Worm (Caenorhabditis elegans) whole organism, L1 larva: ENCODE data around the gene F01D5.6.

Source experiments
- C16A3.4 ChIP-seq: fragments of 150-350 bp; optimal IDR thresholded peaks from 2 replicates; lab custom pipeline; 2014; ENCODE audit warnings: missing biosample characterization, missing genetic modification characterization
- C34B4.2 ChIP-seq: sonication (generic microtip); optimal IDR thresholded peaks from 2 replicates; lab custom pipeline; 2017; ENCODE audit warnings: mild to moderate bottlenecking, missing genetic modification characterization, missing compliant biosample characterization
- F16B12.6 ChIP-seq: fragments of 150-350 bp; optimal IDR thresholded peaks from 2 replicates; lab custom pipeline; 2014; ENCODE audit warnings: missing biosample characterization, missing genetic modification characterization
- alr-1 ChIP-seq: fragments of 200-800 bp; sonication (Bioruptor generic); optimal IDR thresholded peaks from 2 replicates; lab custom pipeline; 2018; ENCODE audit warnings: borderline replicate concordance, mild to moderate bottlenecking, missing genetic modification characterization, missing compliant biosample characterization
- aly-2 ChIP-seq: fragments of 150-350 bp; optimal IDR thresholded peaks from 2 replicates; lab custom pipeline; 2014; ENCODE audit warnings: missing biosample characterization, missing genetic modification characterization
- ama-1 ChIP-seq: fragments of 150-350 bp; optimal IDR thresholded peaks from 2 replicates; lab custom pipeline; 2014
- ceh-8 ChIP-seq: fragments of 200-800 bp; sonication (Bioruptor generic); optimal IDR thresholded peaks from 2 replicates; lab custom pipeline; 2018; ENCODE audit warnings: mild to moderate bottlenecking, missing genetic modification characterization, moderate library complexity, missing compliant biosample characterization
- ceh-82 ChIP-seq, 3 experiments: fragments of 150-350 bp in 1 of 3; sonication (generic microtip) in 2 of 3; optimal IDR thresholded peaks; 2 replicates each; lab custom pipeline; 2014 to 2017; ENCODE audit warnings: missing biosample characterization in 3 of 3, missing genetic modification characterization in 3 of 3
- ceh-88 ChIP-seq: fragments of 200-800 bp; sonication (Bioruptor generic); IDR thresholded peaks from 2 replicates; pipeline ENCODE4 v1.3.6; 2022; ENCODE audit warnings: missing genetic modification characterization, missing compliant biosample characterization
- ceh-90 ChIP-seq: sonication (generic microtip); optimal IDR thresholded peaks from 2 replicates; lab custom pipeline; 2016; ENCODE audit warnings: missing genetic modification characterization, missing compliant biosample characterization
- dpl-1 ChIP-seq, 3 experiments: fragments of 150-350 bp in 2 of 3; sonication (generic microtip) in 1 of 3; optimal IDR thresholded peaks; 2 replicates each; lab custom pipeline; 2014 to 2017; ENCODE audit warnings: missing biosample characterization in 3 of 3, missing genetic modification characterization in 3 of 3, missing genetic modification reagents in 3 of 3
- egl-13 ChIP-seq: sonication (generic microtip); optimal IDR thresholded peaks from 2 replicates; lab custom pipeline; 2016; ENCODE audit warnings: missing genotype, missing genetic modification reagents, missing genetic modification characterization, missing compliant biosample characterization
- egl-27 ChIP-seq, 2 experiments: fragments of 150-350 bp in 1 of 2; sonication (generic microtip); optimal IDR thresholded peaks; 3 replicates each; lab custom pipeline; 2017 to 2018; ENCODE audit warnings: missing biosample characterization in 2 of 2, missing genetic modification characterization in 2 of 2, missing genetic modification reagents in 2 of 2
- elt-3 ChIP-seq, 6 experiments: fragments of 150-350 bp in 1 of 6; sonication (generic microtip); optimal IDR thresholded peaks; 2 replicates each; lab custom pipeline; 2017 to 2018; ENCODE audit warnings: missing biosample characterization in 6 of 6, missing genetic modification characterization in 6 of 6, inconsistent platforms in 1 of 6
- fkh-4 ChIP-seq: sonication (generic microtip); optimal IDR thresholded peaks from 2 replicates; lab custom pipeline; 2016; ENCODE audit warnings: missing compliant biosample characterization, missing genetic modification characterization, borderline replicate concordance
- fos-1 ChIP-seq: fragments of 150-350 bp; optimal IDR thresholded peaks from 2 replicates; lab custom pipeline; 2014; ENCODE audit warnings: missing biosample characterization, missing genetic modification characterization
- grh-1 ChIP-seq: fragments of 200-800 bp; sonication (Bioruptor generic); IDR thresholded peaks from 2 replicates; pipeline ENCODE4 v1.3.6; 2022; ENCODE audit warnings: missing genetic modification reagents, missing genetic modification characterization, missing compliant biosample characterization
- hlh-4 ChIP-seq: sonication (generic microtip); optimal IDR thresholded peaks from 2 replicates; lab custom pipeline; 2016; ENCODE audit warnings: mild to moderate bottlenecking, missing genetic modification characterization, missing compliant biosample characterization
- hpl-2 ChIP-seq: fragments of 150-350 bp; optimal IDR thresholded peaks from 2 replicates; lab custom pipeline; 2014; ENCODE audit warnings: missing biosample characterization, missing genetic modification reagents, missing genetic modification characterization
- isw-1 ChIP-seq: fragments of 200-800 bp; sonication (Bioruptor generic); IDR thresholded peaks from 2 replicates; pipeline ENCODE4 v1.3.6; 2022; ENCODE audit warnings: missing genetic modification characterization, missing compliant biosample characterization
- lin-13 ChIP-seq: fragments of 150-350 bp; optimal IDR thresholded peaks from 2 replicates; lab custom pipeline; 2014; ENCODE audit warnings: missing biosample characterization, missing genetic modification reagents, missing genetic modification characterization
- lin-14 ChIP-seq: fragments of 200-800 bp; sonication (Bioruptor generic); optimal IDR thresholded peaks from 2 replicates; lab custom pipeline; 2018; ENCODE audit warnings: mild to moderate bottlenecking, missing genetic modification characterization, moderate library complexity, missing compliant biosample characterization
- lin-15B ChIP-seq: fragments of 150-350 bp; sonication (generic microtip); optimal IDR thresholded peaks from 3 replicates; lab custom pipeline; 2014; ENCODE audit warnings: missing biosample characterization, missing genetic modification characterization
- lin-35 ChIP-seq, 2 experiments: fragments of 150-350 bp; optimal IDR thresholded peaks; 2 replicates each; lab custom pipeline; 2014; ENCODE audit warnings: missing biosample characterization in 2 of 2, missing genetic modification characterization in 2 of 2, missing genetic modification reagents in 2 of 2
- lir-3 ChIP-seq: sonication (generic microtip); optimal IDR thresholded peaks from 2 replicates; lab custom pipeline; 2016; ENCODE audit warnings: mild to moderate bottlenecking, missing genetic modification characterization, moderate library complexity, missing compliant biosample characterization; ENCODE audit not compliant: poor library complexity
- lsy-2 ChIP-seq, 2 experiments: fragments of 150-350 bp; optimal IDR thresholded peaks; 2 replicates each; lab custom pipeline; 2014; ENCODE audit warnings: missing biosample characterization in 2 of 2, missing genetic modification characterization in 2 of 2
- mdl-1 ChIP-seq, 2 experiments: fragments of 150-350 bp; optimal IDR thresholded peaks; 2 replicates each; lab custom pipeline; 2014 to 2017; ENCODE audit warnings: missing biosample characterization in 2 of 2, missing genetic modification characterization in 2 of 2, inconsistent platforms in 1 of 2
- mef-2 ChIP-seq: fragments of 150-350 bp; optimal IDR thresholded peaks from 2 replicates; lab custom pipeline; 2014; ENCODE audit warnings: missing biosample characterization, missing genetic modification characterization
- mep-1 ChIP-seq: fragments of 150-350 bp; optimal IDR thresholded peaks from 2 replicates; lab custom pipeline; 2014; ENCODE audit warnings: missing biosample characterization, missing genetic modification characterization
- nhr-20 ChIP-seq: sonication (generic microtip); optimal IDR thresholded peaks from 2 replicates; lab custom pipeline; 2016; ENCODE audit warnings: mild to moderate bottlenecking, missing genetic modification characterization, missing compliant biosample characterization
- nhr-71 ChIP-seq: sonication (generic microtip); optimal IDR thresholded peaks from 2 replicates; lab custom pipeline; 2016; ENCODE audit warnings: mild to moderate bottlenecking, missing genetic modification characterization, moderate library complexity, missing compliant biosample characterization
- nhr-77 ChIP-seq: fragments of 150-350 bp; optimal IDR thresholded peaks from 2 replicates; lab custom pipeline; 2014; ENCODE audit warnings: missing biosample characterization, missing genetic modification characterization
- nhr-85 ChIP-seq: sonication (generic microtip); peaks from one replicate; lab custom pipeline; 2016; ENCODE audit warnings: missing genetic modification characterization, inconsistent platforms, missing compliant biosample characterization
- nhr-90 ChIP-seq: sonication (generic microtip); optimal IDR thresholded peaks from 2 replicates; lab custom pipeline; 2016; ENCODE audit warnings: mild to moderate bottlenecking, missing genetic modification characterization, missing compliant biosample characterization; ENCODE audit not compliant: poor library complexity
- pag-3 ChIP-seq: sonication (generic microtip); optimal IDR thresholded peaks from 2 replicates; lab custom pipeline; 2017; ENCODE audit warnings: missing genetic modification characterization, mild to moderate bottlenecking, missing compliant biosample characterization, antibody characterized with exemption, borderline replicate concordance; ENCODE audit not compliant: insufficient read depth
- pax-3 ChIP-seq: fragments of 200-800 bp; sonication (Bioruptor generic); optimal IDR thresholded peaks from 2 replicates; lab custom pipeline; 2018; ENCODE audit warnings: mild to moderate bottlenecking, missing genetic modification characterization, moderate library complexity, missing compliant biosample characterization
- pqm-1 ChIP-seq: sonication (generic microtip); optimal IDR thresholded peaks from 3 replicates; lab custom pipeline; 2017; ENCODE audit warnings: missing biosample characterization, missing genetic modification characterization
- snpc-4 ChIP-seq: fragments of 150-350 bp; optimal IDR thresholded peaks from 2 replicates; lab custom pipeline; 2014; ENCODE audit warnings: missing biosample characterization, missing genetic modification characterization
- sox-4 ChIP-seq: sonication (generic microtip); optimal IDR thresholded peaks from 2 replicates; lab custom pipeline; 2016; ENCODE audit warnings: missing genetic modification characterization, missing compliant biosample characterization
- sptf-1 ChIP-seq: fragments of 150-350 bp; optimal IDR thresholded peaks from 2 replicates; lab custom pipeline; 2014; ENCODE audit warnings: missing biosample characterization, missing genetic modification characterization
- unc-130 ChIP-seq: fragments of 150-350 bp; optimal IDR thresholded peaks from 2 replicates; lab custom pipeline; 2017; ENCODE audit warnings: missing biosample characterization, missing genetic modification characterization, inconsistent platforms
- unc-30 ChIP-seq: sonication (generic microtip); optimal IDR thresholded peaks from 2 replicates; lab custom pipeline; 2017; ENCODE audit warnings: missing biosample characterization, missing genetic modification characterization
- unc-62 ChIP-seq: fragments of 150-350 bp; optimal IDR thresholded peaks from 2 replicates; lab custom pipeline; 2014; ENCODE audit warnings: missing biosample characterization, missing genetic modification reagents, missing genetic modification characterization
- unc-86 ChIP-seq: sonication (generic microtip); optimal IDR thresholded peaks from 2 replicates; lab custom pipeline; 2016; ENCODE audit warnings: missing genetic modification characterization, missing compliant biosample characterization
- vab-15 ChIP-seq: sonication (generic microtip); optimal IDR thresholded peaks from 2 replicates; lab custom pipeline; 2017; ENCODE audit warnings: missing genotype, mild to moderate bottlenecking, missing genetic modification characterization, missing compliant biosample characterization
- xbp-1 ChIP-seq: sonication (generic microtip); optimal IDR thresholded peaks from 2 replicates; lab custom pipeline; 2016; ENCODE audit warnings: missing genetic modification characterization, missing compliant biosample characterization
- zag-1 ChIP-seq: fragments of 150-350 bp; optimal IDR thresholded peaks from 2 replicates; lab custom pipeline; 2014; ENCODE audit warnings: missing biosample characterization, missing genetic modification characterization
- zip-4 ChIP-seq: fragments of 200-800 bp; sonication (Bioruptor generic); optimal IDR thresholded peaks from 2 replicates; lab custom pipeline; 2018; ENCODE audit warnings: mild to moderate bottlenecking, missing genetic modification characterization, moderate library complexity, missing compliant biosample characterization
- ztf-11 ChIP-seq, 2 experiments: sonication (generic microtip); optimal IDR thresholded peaks; 2 replicates each; lab custom pipeline; 2016 to 2017; ENCODE audit warnings: missing genetic modification characterization in 2 of 2, missing biosample characterization in 1 of 2, missing compliant biosample characterization in 1 of 2
- ztf-4 ChIP-seq: fragments of 150-350 bp; optimal IDR thresholded peaks from 2 replicates; lab custom pipeline; 2014; ENCODE audit warnings: missing biosample characterization, missing genetic modification characterization

Gene F01D5.6

DNA sequence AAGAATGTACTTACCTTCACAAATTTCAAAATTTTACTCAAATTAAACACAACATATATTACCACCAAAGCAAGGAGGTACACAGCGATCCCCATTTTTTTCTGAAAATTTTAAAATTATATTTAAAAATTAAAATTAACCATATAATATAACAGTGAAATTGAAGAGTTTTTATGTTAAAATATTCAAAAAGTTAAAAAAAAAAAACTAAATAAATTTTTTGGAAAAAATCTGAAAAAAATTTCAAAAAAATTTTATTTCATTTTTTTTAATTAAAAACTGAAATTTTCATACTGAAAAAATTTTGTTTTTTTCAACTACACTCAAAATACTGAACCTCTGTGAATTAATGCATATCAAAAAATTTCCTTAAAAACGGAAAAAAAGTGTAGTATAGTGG, 10.6 kb downstream of the F01D5.6 start, which contains the start of gene cyp-37A1:
TSS of gene cyp-37A1 (minus strand) at position 101 of the 400 bp plus-strand sequence.
- TF ChIP-seq F16B12.6 (tag; lab: Kevin White, UChicago), result no peak
- TF ChIP-seq nhr-90, result no peak
- TF ChIP-seq xbp-1, result no peak
- no peak for TF ChIP-seq unc-130 (tag; lab: Kevin White, UChicago)
- TF ChIP-seq zag-1 (tag; lab: Kevin White, UChicago), result no peak
- no peak for TF ChIP-seq fkh-4 (tag; lab: Kevin White, UChicago)
- TF ChIP-seq pag-3 (tag; lab: Kevin White, UChicago), result no peak

DNA sequence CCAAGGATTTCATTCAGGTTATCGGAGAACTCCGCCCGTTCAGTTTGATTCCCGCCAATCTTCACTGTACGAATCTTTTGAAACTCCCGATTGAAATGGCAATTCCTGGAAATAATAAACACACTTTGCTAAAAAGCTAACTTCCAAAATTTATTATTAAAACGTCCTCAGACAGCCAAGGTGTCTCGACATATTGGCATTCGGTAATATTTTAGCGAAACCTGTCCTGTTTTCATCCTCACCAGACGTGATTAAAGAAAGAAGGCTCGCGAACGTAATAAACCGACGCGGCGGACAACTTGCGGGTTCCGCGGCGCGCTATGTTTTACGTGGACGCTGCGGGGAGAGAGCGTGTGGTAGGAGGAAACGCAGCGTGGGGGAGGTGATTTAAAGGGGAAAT, 11.9 kb downstream of the F01D5.6 start:
- TF ChIP-seq lin-14 (GFP tag; lab: Kevin White, UChicago) (peak; percentile 83), ceh-8 (GFP tag; lab: Kevin White, UChicago) (peak; percentile 79), isw-1 (GFP tag; lab: Robert Waterston, UW) (peak; percentile 49), lir-3 (tag; lab: Kevin White, UChicago) (peak; percentile 34), lin-13 (GFP tag; lab: Kevin White, UChicago) (peak; percentile 30), grh-1 (GFP tag; lab: Robert Waterston, UW) (peak; percentile 89), fos-1 (tag; lab: Kevin White, UChicago) (peak; percentile 44), nhr-71 (tag; lab: Kevin White, UChicago) (peak; percentile 94), sptf-1 (tag; lab: Kevin White, UChicago) (no peak), pax-3 (tag; lab: Kevin White, UChicago) (peak; percentile 67), lin-35 (GFP tag; optimal IDR thresholded peaks at IDR 0.05; lab: Kevin White, UChicago) (peak; percentile 40 to 80), lsy-2 (tag; optimal IDR thresholded peaks at IDR 0.05; lab: Kevin White, UChicago) (peak; percentile 31 to 80), egl-13 (tag; lab: Kevin White, UChicago) (peak; percentile 65), ztf-4 (peak; percentile 53), ama-1 (peak; percentile 97), unc-62 (no peak), nhr-20 (tag; lab: Kevin White, UChicago) (peak; percentile 91), sox-4 (tag; lab: Kevin White, UChicago) (peak; percentile 77), snpc-4 (tag; lab: Kevin White, UChicago) (peak; percentile 100), hlh-4 (tag; lab: Kevin White, UChicago) (peak; percentile 30), dpl-1 (GFP tag; optimal IDR thresholded peaks at IDR 0.05; lab: Kevin White, UChicago) (peak; percentile 28 to 67 (median 50)), egl-27 (tag; optimal IDR thresholded peaks at IDR 0.05; lab: Kevin White, UChicago) (no peak), mef-2 (tag; lab: Kevin White, UChicago) (no peak), fkh-4 (tag; lab: Kevin White, UChicago) (no peak), vab-15 (no peak), pqm-1 (tag; lab: Kevin White, UChicago) (no peak), pag-3 (tag; lab: Kevin White, UChicago) (peak; percentile 54), zag-1 (tag; lab: Kevin White, UChicago) (no peak), lin-15B (tag; lab: Kevin White, UChicago) (no peak), zip-4 (GFP tag; lab: Kevin White, UChicago) (peak; percentile 81), mep-1 (tag; lab: Kevin White, UChicago) (peak; percentile 79), ztf-11 (tag; optimal IDR thresholded peaks at IDR 0.05; lab: Kevin White, UChicago) (peak in 1 of 2 experiments; percentile 65), ceh-90 (tag; lab: Kevin White, UChicago) (no peak), elt-3 (tag; optimal IDR thresholded peaks at IDR 0.05; lab: Kevin White, UChicago) (peak in 2 of 6 experiments; percentile 67 to 70), unc-86 (peak; percentile 55), nhr-85 (tag; lab: Kevin White, UChicago) (peak; percentile 97), unc-30 (tag; lab: Kevin White, UChicago) (no peak), ceh-88 (GFP tag; lab: Robert Waterston, UW) (peak; percentile 61), aly-2 (tag; lab: Kevin White, UChicago) (peak; percentile 82), C34B4.2 (tag; lab: Kevin White, UChicago) (peak; percentile 5), nhr-77 (tag; lab: Kevin White, UChicago) (peak; percentile 86), hpl-2 (peak; percentile 54), mdl-1 (tag; optimal IDR thresholded peaks at IDR 0.05; lab: Kevin White, UChicago) (peak in 1 of 2 experiments; percentile 49), C16A3.4 (no peak), alr-1 (tag; lab: Kevin White, UChicago) (no peak), ceh-82 (tag; optimal IDR thresholded peaks at IDR 0.05; lab: Kevin White, UChicago) (peak; percentile 22 to 58 (median 33))
